Worm (Caenorhabditis elegans): ENCODE results near the gene exc-12.

ce11 chrIII:13526191-13526590 is 44.1 kb downstream of the exc-12 start:
- no peak for TF ChIP-seq egl-27 (tag; optimal IDR thresholded peaks at IDR 0.05)
- TF ChIP-seq ama-1 (optimal IDR thresholded peaks at IDR 0.05): no peak
- TF ChIP-seq set-16 (GFP tag; IDR thresholded peaks at IDR 0.05): no peak
- TF ChIP-seq ztf-11 (tag; optimal IDR thresholded peaks at IDR 0.05): no peak
